Worm (Caenorhabditis elegans) whole organism, L4 larva: Measurements from ENCODE around the gene dgn-3.
A peak's percentile ranks its signal among the peaks of the same experiment; 100 is the strongest.
"Not testable (repeated sequence)": the region's sequence is repeated elsewhere in the genome, so short reads cannot be mapped to it uniquely, and the experiment has no call there.

ENCODE experiments used
- ZK546.5 ChIP-seq, 2 experiments: sonication (generic microtip); optimal IDR thresholded peaks; 2 replicates each; lab custom pipeline; 2017; ENCODE audit warnings: missing biosample characterization in 2 of 2, missing genetic modification characterization in 2 of 2
- aha-1 ChIP-seq: fragments of 150-350 bp; peaks from one replicate; lab custom pipeline; 2014; ENCODE audit warnings: missing biosample characterization, missing genetic modification characterization
- aly-2 ChIP-seq: sonication (generic microtip); optimal IDR thresholded peaks from 2 replicates; lab custom pipeline; 2018; ENCODE audit warnings: missing biosample characterization, missing genetic modification characterization
- arid-1 ChIP-seq: fragments of 200-800 bp; sonication (Bioruptor generic); conservative IDR thresholded peaks from 2 replicates; pipeline ENCODE4 v1.3.6; 2022; ENCODE audit warnings: missing genetic modification reagents, missing genetic modification characterization, missing compliant biosample characterization
- ceh-32 ChIP-seq: sonication (generic microtip); optimal IDR thresholded peaks from 2 replicates; lab custom pipeline; 2016; ENCODE audit warnings: mild to moderate bottlenecking, missing genetic modification characterization, missing compliant biosample characterization; ENCODE audit not compliant: poor library complexity
- dpl-1 ChIP-seq: fragments of 150-350 bp; optimal IDR thresholded peaks from 2 replicates; lab custom pipeline; 2014; ENCODE audit warnings: missing biosample characterization, missing genetic modification reagents, missing genetic modification characterization
- egl-27 ChIP-seq: sonication (generic microtip); optimal IDR thresholded peaks from 3 replicates; lab custom pipeline; 2017; ENCODE audit warnings: missing biosample characterization, missing genetic modification reagents, missing genetic modification characterization
- hlh-11 ChIP-seq: fragments of 200-800 bp; sonication (Bioruptor generic); optimal IDR thresholded peaks from 2 replicates; lab custom pipeline; 2018; ENCODE audit warnings: mild to moderate bottlenecking, missing genetic modification characterization, missing compliant biosample characterization
- lin-13 ChIP-seq: fragments of 150-350 bp; optimal IDR thresholded peaks from 2 replicates; lab custom pipeline; 2014; ENCODE audit warnings: missing biosample characterization, missing genetic modification reagents, missing genetic modification characterization
- madf-9 ChIP-seq: fragments of 200-800 bp; sonication (Bioruptor generic); conservative IDR thresholded peaks from 2 replicates; pipeline ENCODE4 v1.3.6; 2022; ENCODE audit warnings: missing genetic modification reagents, missing genetic modification characterization, missing compliant biosample characterization
- mdt-29 ChIP-seq: fragments of 200-800 bp; sonication (Bioruptor generic); IDR thresholded peaks from 2 replicates; pipeline ENCODE4 v1.3.6; 2022; ENCODE audit warnings: missing genetic modification reagents, missing genetic modification characterization, missing compliant biosample characterization
- mes-2 ChIP-seq: sonication (generic microtip); optimal IDR thresholded peaks from 2 replicates; lab custom pipeline; 2016; ENCODE audit warnings: missing genotype, mild to moderate bottlenecking, missing genetic modification characterization, missing compliant biosample characterization; ENCODE audit not compliant: poor library complexity, severe bottlenecking
- mxl-2 ChIP-seq: fragments of 200-800 bp; sonication (Bioruptor generic); conservative IDR thresholded peaks from 2 replicates; pipeline ENCODE4 v1.3.6; 2022; ENCODE audit warnings: missing genetic modification reagents, missing genetic modification characterization, missing compliant biosample characterization
- nhr-237 ChIP-seq: sonication (generic microtip); optimal IDR thresholded peaks from 2 replicates; lab custom pipeline; 2017; ENCODE audit warnings: missing biosample characterization, missing genetic modification characterization
- nhr-48 ChIP-seq: sonication (generic microtip); optimal IDR thresholded peaks from 2 replicates; lab custom pipeline; 2016; ENCODE audit warnings: mild to moderate bottlenecking, missing genetic modification characterization, missing compliant biosample characterization
- pqm-1 ChIP-seq: sonication (generic microtip); optimal IDR thresholded peaks from 2 replicates; lab custom pipeline; 2017; ENCODE audit warnings: missing biosample characterization, missing genetic modification characterization
- skn-1 ChIP-seq: fragments of 150-350 bp; optimal IDR thresholded peaks from 2 replicates; lab custom pipeline; 2014; ENCODE audit warnings: missing biosample characterization, missing genetic modification characterization
- unc-39 ChIP-seq: sonication (generic microtip); optimal IDR thresholded peaks from 2 replicates; lab custom pipeline; 2017; ENCODE audit warnings: missing biosample characterization, missing genetic modification characterization
- unc-62 ChIP-seq, 3 experiments: fragments of 150-350 bp in 1 of 3; sonication (generic microtip); optimal IDR thresholded peaks in 2 of 3; peaks in 1 of 3; 1 replicate in 1 of 3; 2 replicates in 2 of 3; lab custom pipeline; 2014 to 2017; ENCODE audit warnings: missing biosample characterization in 3 of 3, missing genetic modification characterization in 3 of 3, missing genetic modification reagents in 3 of 3, missing genotype in 1 of 3
- zip-2 ChIP-seq: fragments of 150-350 bp; optimal IDR thresholded peaks from 2 replicates; lab custom pipeline; 2014; ENCODE audit warnings: missing biosample characterization, missing genetic modification characterization

dgn-3 gene

ce11 chrX:1737606-1738005, 7.9 kb downstream of the dgn-3 start, which contains the start of gene F07G6.10:
F07G6.10 (plus strand) TSS chrX:1737906.
- TF ChIP-seq madf-9 = no peak
- no peak for TF ChIP-seq skn-1 (tag; lab: Kevin White, UChicago)
- TF ChIP-seq aly-2 (tag; lab: Kevin White, UChicago) = no peak
- no peak for TF ChIP-seq unc-39 (tag; lab: Kevin White, UChicago)
- no peak for TF ChIP-seq lin-13

ce11 chrX:1742530-1742929, 12.9 kb downstream of the dgn-3 start, which contains the start of gene Y75D11A.2:
Y75D11A.2 (plus strand) TSS chrX:1742830.
- not testable (repeated sequence) for TF ChIP-seq mxl-2 (GFP tag; lab: Robert Waterston, UW); nhr-48; pqm-1 (tag; lab: Kevin White, UChicago)

ce11 chrX:1746117-1746516, 16.5 kb downstream of the dgn-3 start, which contains the start of gene Y75D11A.3:
Y75D11A.3 (minus strand) TSS chrX:1746217.
- TF ChIP-seq mes-2 (tag; lab: Kevin White, UChicago); lin-13; dpl-1 (GFP tag; lab: Kevin White, UChicago): not testable (repeated sequence)
- TF ChIP-seq, all 104 proteins: peak for 0; not testable (repeated sequence) for 104

DNA sequence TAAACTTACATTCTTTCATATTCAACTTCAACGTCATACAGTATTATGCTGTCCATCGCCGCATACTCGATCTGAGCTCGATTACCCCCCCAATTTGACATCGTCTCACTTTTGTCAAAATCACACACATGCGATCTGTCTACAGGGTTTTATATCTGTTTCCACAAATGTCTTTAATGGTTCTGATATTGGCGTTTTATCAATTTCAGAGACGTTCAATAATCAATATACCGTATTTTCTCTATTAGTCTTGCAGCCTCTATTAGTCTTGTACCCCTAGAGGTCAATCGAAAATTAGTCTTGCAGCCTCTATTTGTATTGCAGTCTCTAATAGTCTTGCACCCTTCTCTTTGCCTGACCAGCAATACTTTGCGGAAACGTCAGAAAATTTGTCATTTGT, 18.8 kb downstream of the dgn-3 start, which contains the start of gene Y75D11A.6:
Gene Y75D11A.6, minus strand, starts transcription at position 101 of the 400 bp plus-strand sequence.
- TF ChIP-seq nhr-237 (tag; lab: Kevin White, UChicago); egl-27; zip-2: not testable (repeated sequence)

ce11 chrX:1769636-1770035, 40.0 kb downstream of the dgn-3 start:
- TF ChIP-seq aha-1 (tag; lab: Kevin White, UChicago) = peak; percentile 34
- TF ChIP-seq ZK546.5 (tag; optimal IDR thresholded peaks at IDR 0.05; lab: Kevin White, UChicago) = no peak
- TF ChIP-seq unc-62 (GFP tag; optimal IDR thresholded peaks at IDR 0.05 in 1 of 2; lab: Kevin White, UChicago) = peak in 1 of 2 experiments; percentile 97
- no peak for TF ChIP-seq unc-62 (tag; optimal IDR thresholded peaks at IDR 0.05; lab: Kevin White, UChicago)

ce11 chrX:1777988-1778387, 48.3 kb downstream of the dgn-3 start, which contains the start of gene elc-2:
elc-2 (minus strand) TSS chrX:1778088.
- TF ChIP-seq ceh-32 (tag; lab: Kevin White, UChicago) (no peak), pqm-1 (tag; lab: Kevin White, UChicago) (no peak), mdt-29 (GFP tag; lab: Robert Waterston, UW) (no peak), arid-1 (GFP tag; lab: Robert Waterston, UW) (no peak), hlh-11 (tag; lab: Kevin White, UChicago) (no peak)
